Fruit fly (Drosophila melanogaster): ENCODE results near the gene CG14630.

The CG14630 gene

DNA sequence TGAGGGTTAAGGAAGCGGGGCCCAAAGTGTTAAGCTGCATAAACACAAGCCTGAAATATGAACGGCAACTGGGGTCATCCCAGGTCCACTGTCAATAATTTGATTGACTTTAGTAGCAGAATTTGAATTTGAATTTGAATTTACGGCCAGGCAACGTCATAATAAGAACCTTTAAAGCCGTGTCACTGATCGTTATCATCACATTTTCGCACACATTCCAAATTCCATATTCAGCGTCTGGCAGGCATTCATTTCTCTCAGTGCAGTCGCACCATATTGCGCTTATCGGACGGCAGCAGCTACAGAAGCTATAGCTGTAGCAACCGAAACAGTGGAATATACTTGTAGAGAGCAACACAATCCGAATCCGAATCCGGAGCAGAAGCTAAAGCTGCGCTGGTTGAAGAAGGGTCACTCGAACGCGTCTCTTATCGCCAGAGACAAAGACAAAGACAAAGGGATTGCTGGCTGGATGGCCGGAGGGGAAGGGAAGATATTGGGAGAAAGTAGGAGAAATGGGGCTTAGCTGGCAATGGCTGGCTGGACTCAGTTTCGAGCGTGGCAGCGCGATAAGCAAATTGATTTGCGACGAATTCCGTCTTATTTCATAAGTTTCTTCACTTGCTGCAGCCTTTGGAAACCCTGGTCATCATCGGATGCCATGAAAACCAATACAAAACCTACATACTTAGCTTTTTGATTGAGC lies 21.5 kb downstream of the CG14630 start:
- no peak for TF ChIP-seq Eip93F (GFP tag; optimal IDR thresholded peaks at IDR 0.05)
- TF ChIP-seq dac (GFP tag; optimal IDR thresholded peaks at IDR 0.05) = no peak
- TF ChIP-seq eg (GFP tag; IDR thresholded peaks at IDR 0.05) = peak; percentile 66; the same call in 2 of the 3 replicates
- TF ChIP-seq net (GFP tag; optimal IDR thresholded peaks at IDR 0.05) = peak; percentile 66
- peak; percentile 41 for TF ChIP-seq fd59A (GFP tag; optimal IDR thresholded peaks at IDR 0.05)
- TF ChIP-seq lz (GFP tag; optimal IDR thresholded peaks at IDR 0.05) = peak; percentile 81
- peak; percentile 64 for TF ChIP-seq CG11902 (GFP tag; optimal IDR thresholded peaks at IDR 0.05)
- TF ChIP-seq Hr38 (GFP tag; optimal IDR thresholded peaks at IDR 0.05) = no peak
- no peak for TF ChIP-seq Lpt (GFP tag; optimal IDR thresholded peaks at IDR 0.05)
- peak; percentile 66 for TF ChIP-seq CG32006 (GFP tag; optimal IDR thresholded peaks at IDR 0.05)
- TF ChIP-seq Met (GFP tag; optimal IDR thresholded peaks at IDR 0.05) = peak; percentile 78
- TF ChIP-seq CG3032 (tag; optimal IDR thresholded peaks at IDR 0.05) = peak; percentile 56
- TF ChIP-seq Eip78C (GFP tag) = peak; percentile 91
- peak; percentile 33 for TF ChIP-seq CG4318 (GFP tag; optimal IDR thresholded peaks at IDR 0.05)
- TF ChIP-seq CG1621 (tag; optimal IDR thresholded peaks at IDR 0.05) = peak; percentile 57
- TF ChIP-seq Smox (GFP tag; optimal IDR thresholded peaks at IDR 0.05) = peak; percentile 68
- no peak for TF ChIP-seq CG6854 (GFP tag; optimal IDR thresholded peaks at IDR 0.05)
- peak; percentile 58 for TF ChIP-seq Ets21C (GFP tag; optimal IDR thresholded peaks at IDR 0.05)
- TF ChIP-seq Eip75B (GFP tag; optimal IDR thresholded peaks at IDR 0.05) = peak; percentile 66
- TF ChIP-seq CG8119 (GFP tag; IDR thresholded peaks at IDR 0.05) = peak; percentile 49; the same call in 1 of the 3 replicates
- TF ChIP-seq achi (GFP tag; optimal IDR thresholded peaks at IDR 0.05) = peak; percentile 64
- TF ChIP-seq cyc (GFP tag; optimal IDR thresholded peaks at IDR 0.05) = peak; percentile 70
- no peak for TF ChIP-seq fkh (GFP tag; optimal IDR thresholded peaks at IDR 0.05)
- peak; percentile 55 for TF ChIP-seq Hr4 (GFP tag; optimal IDR thresholded peaks at IDR 0.05)
- peak; percentile 59 for TF ChIP-seq CG7368 (GFP tag; optimal IDR thresholded peaks at IDR 0.05)
- no peak for TF ChIP-seq Gug (GFP tag; IDR thresholded peaks at IDR 0.05)
- peak; percentile 63 for TF ChIP-seq Sox14 (GFP tag; optimal IDR thresholded peaks at IDR 0.05)
- TF ChIP-seq svp (GFP tag) = peak; percentile 95
- TF ChIP-seq CG31627 (GFP tag; optimal IDR thresholded peaks at IDR 0.05) = peak; percentile 78
- peak; percentile 72 for TF ChIP-seq OdsH (GFP tag; optimal IDR thresholded peaks at IDR 0.05)
- peak; percentile 79 for TF ChIP-seq esn (GFP tag; optimal IDR thresholded peaks at IDR 0.05)
- peak; percentile 45 for TF ChIP-seq CG6276 (GFP tag; optimal IDR thresholded peaks at IDR 0.05)
- peak; percentile 70 for TF ChIP-seq CG3919 (GFP tag; optimal IDR thresholded peaks at IDR 0.05)
- TF ChIP-seq CG9139 (GFP tag; optimal IDR thresholded peaks at IDR 0.05) = peak; percentile 40
- TF ChIP-seq CG6792 (GFP tag; optimal IDR thresholded peaks at IDR 0.05) = peak; percentile 74
- peak; percentile 61 for TF ChIP-seq Ets96B (tag; optimal IDR thresholded peaks at IDR 0.05)
- TF ChIP-seq Sox15 (GFP tag; optimal IDR thresholded peaks at IDR 0.05) = peak; percentile 68
- TF ChIP-seq ss (GFP tag; optimal IDR thresholded peaks at IDR 0.05) = peak; percentile 34 to 60
- peak; percentile 72 for TF ChIP-seq acj6 (GFP tag; optimal IDR thresholded peaks at IDR 0.05)
- TF ChIP-seq CG11762 (GFP tag; optimal IDR thresholded peaks at IDR 0.05; ENCODE audit: insufficient read depth) = peak; percentile 14
- peak; percentile 63 for TF ChIP-seq vri (GFP tag; optimal IDR thresholded peaks at IDR 0.05)
- peak; percentile 25 for TF ChIP-seq CG16779 (tag; optimal IDR thresholded peaks at IDR 0.05)
- peak; percentile 56 for TF ChIP-seq CG10669 (GFP tag; optimal IDR thresholded peaks at IDR 0.05)
- peak; percentile 34 for TF ChIP-seq dsx (GFP tag; optimal IDR thresholded peaks at IDR 0.05; ENCODE audit: poor library complexity, severe bottlenecking)
- peak; percentile 63 for TF ChIP-seq CG6808 (GFP tag; optimal IDR thresholded peaks at IDR 0.05)
- peak; percentile 64 for TF ChIP-seq CG8632 (GFP tag; optimal IDR thresholded peaks at IDR 0.05)
- peak; percentile 70 for TF ChIP-seq CG10631 (GFP tag; optimal IDR thresholded peaks at IDR 0.05)
- peak; percentile 63 for TF ChIP-seq CG8319 (GFP tag; optimal IDR thresholded peaks at IDR 0.05)
- TF ChIP-seq Hr39 (GFP tag; optimal IDR thresholded peaks at IDR 0.05) = peak; percentile 77
- peak; percentile 70 for TF ChIP-seq pdm3 (GFP tag; optimal IDR thresholded peaks at IDR 0.05)
- TF ChIP-seq CG6163 (GFP tag; IDR thresholded peaks at IDR 0.05) = peak; percentile 78

All from whole organism, prepupa.